Worm (Caenorhabditis elegans) whole organism, L2 larva: Measurements from ENCODE around the gene gstk-1.

ENCODE experiments used
- F13H6.1 ChIP-seq: sonication (generic microtip); optimal IDR thresholded peaks from 2 replicates; lab custom pipeline; 2016; ENCODE audit warnings: missing genetic modification characterization, missing compliant biosample characterization
- R02D3.7 ChIP-seq: fragments of 150-350 bp; optimal IDR thresholded peaks from 2 replicates; lab custom pipeline; 2014; ENCODE audit warnings: missing biosample characterization, missing genetic modification characterization
- Y55F3AM.14 ChIP-seq: fragments of 200-800 bp; sonication (Bioruptor generic); optimal IDR thresholded peaks from 2 replicates; lab custom pipeline; 2018; ENCODE audit warnings: mild to moderate bottlenecking, missing genetic modification characterization, missing compliant biosample characterization
- ZK546.5 ChIP-seq: sonication (generic microtip); optimal IDR thresholded peaks from 2 replicates; lab custom pipeline; 2017; ENCODE audit warnings: missing biosample characterization, missing genetic modification characterization
- ama-1 ChIP-seq: fragments of 150-350 bp; optimal IDR thresholded peaks from 2 replicates; lab custom pipeline; 2018; ENCODE audit warnings: inconsistent platforms
- blmp-1 ChIP-seq: sonication (generic microtip); optimal IDR thresholded peaks from 2 replicates; lab custom pipeline; 2017; ENCODE audit warnings: missing genetic modification characterization, mild to moderate bottlenecking, missing compliant biosample characterization, antibody characterized with exemption, moderate library complexity; ENCODE audit not compliant: insufficient read depth
- ceh-16 ChIP-seq: fragments of 150-350 bp; optimal IDR thresholded peaks from 2 replicates; lab custom pipeline; 2014; ENCODE audit warnings: missing biosample characterization, missing genetic modification characterization
- crh-2 ChIP-seq: sonication (generic microtip); optimal IDR thresholded peaks from 2 replicates; lab custom pipeline; 2017; ENCODE audit warnings: missing biosample characterization, missing genetic modification characterization
- egl-27 ChIP-seq: sonication (generic microtip); optimal IDR thresholded peaks from 3 replicates; lab custom pipeline; 2017; ENCODE audit warnings: missing biosample characterization, missing genetic modification reagents, missing genetic modification characterization
- fos-1 ChIP-seq: fragments of 150-350 bp; optimal IDR thresholded peaks from 2 replicates; lab custom pipeline; 2014; ENCODE audit warnings: missing biosample characterization, missing genetic modification characterization
- lin-13 ChIP-seq: fragments of 150-350 bp; optimal IDR thresholded peaks from 2 replicates; lab custom pipeline; 2014; ENCODE audit warnings: missing biosample characterization, missing genetic modification reagents, missing genetic modification characterization
- lin-39 ChIP-seq: fragments of 150-350 bp; optimal IDR thresholded peaks from 2 replicates; lab custom pipeline; 2014; ENCODE audit warnings: missing biosample characterization, missing genetic modification reagents, missing genetic modification characterization
- lsy-2 ChIP-seq, 2 experiments: fragments of 150-350 bp in 1 of 2; sonication (generic microtip) in 1 of 2; optimal IDR thresholded peaks; 2 replicates each; lab custom pipeline; 2014 to 2017; ENCODE audit warnings: missing biosample characterization in 2 of 2, missing genetic modification characterization in 2 of 2
- mab-5 ChIP-seq: fragments of 150-350 bp; optimal IDR thresholded peaks from 2 replicates; lab custom pipeline; 2014; ENCODE audit warnings: missing biosample characterization, missing genetic modification characterization
- mbf-1 ChIP-seq: sonication (generic microtip); optimal IDR thresholded peaks from 2 replicates; lab custom pipeline; 2017; ENCODE audit warnings: missing biosample characterization, missing genetic modification characterization
- mdl-1 ChIP-seq, 2 experiments: fragments of 150-350 bp in 1 of 2; sonication (generic microtip) in 1 of 2; optimal IDR thresholded peaks; 2 replicates each; lab custom pipeline; 2017; ENCODE audit warnings: missing biosample characterization in 2 of 2, missing genetic modification characterization in 2 of 2
- nhr-10 ChIP-seq: sonication (generic microtip); optimal IDR thresholded peaks from 2 replicates; lab custom pipeline; 2017; ENCODE audit warnings: missing biosample characterization, missing genetic modification characterization
- nhr-11 ChIP-seq: fragments of 150-350 bp; optimal IDR thresholded peaks from 2 replicates; lab custom pipeline; 2014; ENCODE audit warnings: missing biosample characterization, missing genetic modification characterization
- nhr-129 ChIP-seq: fragments of 150-350 bp; optimal IDR thresholded peaks from 2 replicates; lab custom pipeline; 2014; ENCODE audit warnings: missing biosample characterization, missing genetic modification characterization
- nhr-237 ChIP-seq: fragments of 150-350 bp; optimal IDR thresholded peaks from 2 replicates; lab custom pipeline; 2014; ENCODE audit warnings: missing biosample characterization, missing genetic modification characterization
- nhr-25 ChIP-seq: fragments of 150-350 bp; sonication (generic microtip); optimal IDR thresholded peaks from 3 replicates; lab custom pipeline; 2014; ENCODE audit warnings: missing biosample characterization, missing genetic modification characterization
- nhr-77 ChIP-seq: fragments of 150-350 bp; optimal IDR thresholded peaks from 2 replicates; lab custom pipeline; 2014; ENCODE audit warnings: missing biosample characterization, missing genetic modification characterization
- skn-1 ChIP-seq: sonication (generic microtip); optimal IDR thresholded peaks from 2 replicates; lab custom pipeline; 2017; ENCODE audit warnings: missing biosample characterization, missing genetic modification characterization
- sma-3 ChIP-seq: sonication (generic microtip); optimal IDR thresholded peaks from 2 replicates; lab custom pipeline; 2016; ENCODE audit warnings: missing genetic modification reagents, missing genetic modification characterization, missing compliant biosample characterization
- sma-9 ChIP-seq, 2 experiments: fragments of 150-350 bp in 1 of 2; sonication (generic microtip) in 1 of 2; optimal IDR thresholded peaks; 2 replicates each; lab custom pipeline; 2014 to 2016; ENCODE audit warnings: missing genetic modification characterization in 2 of 2, mild to moderate bottlenecking in 1 of 2, missing biosample characterization in 1 of 2, missing compliant biosample characterization in 1 of 2, missing genetic modification reagents in 1 of 2, moderate library complexity in 1 of 2
- unc-39 ChIP-seq: fragments of 150-350 bp; optimal IDR thresholded peaks from 2 replicates; lab custom pipeline; 2014; ENCODE audit warnings: missing biosample characterization, missing genetic modification characterization
- unc-55 ChIP-seq: fragments of 150-350 bp; sonication (generic microtip); optimal IDR thresholded peaks from 3 replicates; lab custom pipeline; 2014; ENCODE audit warnings: missing biosample characterization, missing genetic modification reagents, missing genetic modification characterization
- unc-62 ChIP-seq: fragments of 150-350 bp; optimal IDR thresholded peaks from 2 replicates; lab custom pipeline; 2014; ENCODE audit warnings: missing biosample characterization, missing genetic modification reagents, missing genetic modification characterization

The gstk-1 gene

ce11 chrII:9652919-9653318 lies 3.6 kb upstream of the gstk-1 start, which contains the start of gene ZK1307.3:
Gene ZK1307.3, minus strand, starts transcription at chrII:9653019.
- TF ChIP-seq lin-39 (tag; lab: Kevin White, UChicago) (no peak), sma-3 (GFP tag; lab: Kevin White, UChicago) (no peak), crh-2 (tag; lab: Kevin White, UChicago) (no peak), lin-13 (GFP tag; lab: Kevin White, UChicago) (no peak), mdl-1 (tag; optimal IDR thresholded peaks at IDR 0.05; lab: Kevin White, UChicago) (no peak), sma-9 (GFP tag; optimal IDR thresholded peaks at IDR 0.05; lab: Kevin White, UChicago) (no peak), sma-9 (tag; optimal IDR thresholded peaks at IDR 0.05; lab: Kevin White, UChicago) (no peak), egl-27 (no peak), Y55F3AM.14 (no peak), ZK546.5 (tag; lab: Kevin White, UChicago) (no peak), nhr-77 (tag; lab: Kevin White, UChicago) (no peak), ama-1 (lab: Kevin White, UChicago) (no peak), mab-5 (tag; lab: Kevin White, UChicago) (no peak), fos-1 (tag; lab: Kevin White, UChicago) (no peak), unc-39 (tag; lab: Kevin White, UChicago) (no peak), unc-62 (no peak), skn-1 (no peak), nhr-11 (tag; lab: Kevin White, UChicago) (no peak), nhr-129 (tag; lab: Kevin White, UChicago) (no peak)

- no peak for TF ChIP-seq ceh-16 (tag; lab: Kevin White, UChicago)
- TF ChIP-seq nhr-25 (tag; lab: Kevin White, UChicago): peak; percentile 32
Measured at ce11 chrII:9653679-9654078, 2.8 kb upstream of the gstk-1 start, which contains the start of gene ZK1307.2. Gene ZK1307.2, minus strand, starts transcription at chrII:9653952.

- TF ChIP-seq nhr-129 (tag; lab: Kevin White, UChicago) (peak; percentile 18), blmp-1 (tag; lab: Kevin White, UChicago) (no peak), F13H6.1 (no peak), nhr-10 (no peak), nhr-237 (tag; lab: Kevin White, UChicago) (no peak), sma-9 (GFP tag; optimal IDR thresholded peaks at IDR 0.05; lab: Kevin White, UChicago) (peak; percentile 17), sma-9 (tag; optimal IDR thresholded peaks at IDR 0.05; lab: Kevin White, UChicago) (no peak), mbf-1 (tag; lab: Kevin White, UChicago) (no peak), crh-2 (tag; lab: Kevin White, UChicago) (no peak)
Measured at ce11 chrII:9655530-9656139, 870 bp upstream of the gstk-1 start, which contains the start of gene ZK1307.1. Gene ZK1307.1, minus strand, starts transcription at chrII:9655580.

DNA sequence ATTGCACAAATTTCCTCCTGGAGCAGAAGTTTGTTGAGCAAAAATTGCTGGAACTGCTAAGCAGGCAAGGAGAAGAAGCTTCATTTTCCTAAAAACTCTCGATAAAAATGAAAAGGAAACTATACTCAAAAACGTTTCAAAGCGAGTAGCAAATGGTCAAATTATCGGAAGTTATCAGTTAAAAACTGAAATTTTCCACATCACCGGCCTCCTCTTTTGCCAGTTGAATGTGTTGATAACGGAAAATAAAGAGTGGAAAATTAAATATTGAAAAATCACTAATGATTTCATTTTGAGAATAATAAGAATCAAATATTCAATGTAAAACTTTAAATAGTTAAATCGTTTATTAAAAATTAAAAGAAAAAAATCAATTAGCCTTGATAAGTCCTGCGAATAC lies 2.4 kb downstream of the gstk-1 start, which contains the start of gene ZK1320.2:
TSS of gene ZK1320.2 (minus strand) at position 88 of the 400 bp plus-strand sequence.
- TF ChIP-seq fos-1 (tag; lab: Kevin White, UChicago): peak; percentile 79
- TF ChIP-seq crh-2 (tag; lab: Kevin White, UChicago): peak; percentile 52
- no peak for TF ChIP-seq R02D3.7 (tag; lab: Kevin White, UChicago)

ce11 chrII:9660379-9660778 lies 3.9 kb downstream of the gstk-1 start, which contains the start of gene ZK1320.3:
Gene ZK1320.3, minus strand, starts transcription at chrII:9660419.
- TF ChIP-seq fos-1 (tag; lab: Kevin White, UChicago) (peak; percentile 87), sma-3 (GFP tag; lab: Kevin White, UChicago) (no peak)

- no peak for TF ChIP-seq lin-13 (GFP tag; lab: Kevin White, UChicago)
- no peak for TF ChIP-seq lsy-2 (tag; optimal IDR thresholded peaks at IDR 0.05; lab: Kevin White, UChicago)
- no peak for TF ChIP-seq unc-39 (tag; lab: Kevin White, UChicago)
- TF ChIP-seq mbf-1 (tag; lab: Kevin White, UChicago): no peak
- TF ChIP-seq unc-55 (GFP tag; lab: Kevin White, UChicago): no peak
- no peak for TF ChIP-seq crh-2 (tag; lab: Kevin White, UChicago)
- no peak for TF ChIP-seq ceh-16 (tag; lab: Kevin White, UChicago)
- no peak for TF ChIP-seq nhr-129 (tag; lab: Kevin White, UChicago)
- TF ChIP-seq sma-9 (GFP tag; optimal IDR thresholded peaks at IDR 0.05; lab: Kevin White, UChicago): no peak
- TF ChIP-seq sma-9 (tag; optimal IDR thresholded peaks at IDR 0.05; lab: Kevin White, UChicago): no peak
- TF ChIP-seq, all 48 proteins: peak for 0
Measured at ce11 chrII:9662160-9662559, 5.7 kb downstream of the gstk-1 start.
